Worm (Caenorhabditis elegans): ENCODE results near the gene dohh-1.

dohh-1 gene

ce11 chrII:10563368-10563767, 16.4 kb upstream of the dohh-1 start, which contains the start of gene cdc-48.1 (continued):
- TF ChIP-seq ceh-31 (tag; optimal IDR thresholded peaks at IDR 0.05) (peak; percentile 98), elt-4 (tag; optimal IDR thresholded peaks at IDR 0.05) (no peak), ceh-48 (tag; optimal IDR thresholded peaks at IDR 0.05) (peak; percentile 81), hlh-6 (tag; optimal IDR thresholded peaks at IDR 0.05) (peak; percentile 35), zip-5 (tag; optimal IDR thresholded peaks at IDR 0.05) (peak; percentile 30), Y22D7AL.16 (tag; optimal IDR thresholded peaks at IDR 0.05) (peak; percentile 77), pqm-1 (tag; optimal IDR thresholded peaks at IDR 0.05) (peak; percentile 77), nhr-11 (tag; optimal IDR thresholded peaks at IDR 0.05) (peak; percentile 100), ceh-18 (tag; optimal IDR thresholded peaks at IDR 0.05) (peak; percentile 100), dmd-4 (tag; optimal IDR thresholded peaks at IDR 0.05; ENCODE audit: borderline replicate concordance) (peak; percentile 70), dve-1 (tag; optimal IDR thresholded peaks at IDR 0.05) (peak; percentile 99), hlh-30 (tag; optimal IDR thresholded peaks at IDR 0.05; ENCODE audit: insufficient read depth) (peak; percentile 89), ceh-2 (tag; optimal IDR thresholded peaks at IDR 0.05) (peak; percentile 74), K09A11.1 (tag; optimal IDR thresholded peaks at IDR 0.05; ENCODE audit: insufficient read depth) (peak; percentile 90), pha-2 (tag; optimal IDR thresholded peaks at IDR 0.05) (peak; percentile 82), che-1 (tag; optimal IDR thresholded peaks at IDR 0.05) (peak; percentile 51)

ce11 chrII:10564578-10564977, 15.2 kb upstream of the dohh-1 start, which contains the start of the genes C06A1.6 and C06A1.7:
C06A1.6 (minus strand) TSS chrII:10564678.
C06A1.7 (plus strand) TSS chrII:10564891.
- TF ChIP-seq pax-1 (tag; optimal IDR thresholded peaks at IDR 0.05) (no peak), hlh-8 (tag; optimal IDR thresholded peaks at IDR 0.05) (no peak), ceh-6 (GFP tag; optimal IDR thresholded peaks at IDR 0.05) (no peak), gmeb-2 (tag; optimal IDR thresholded peaks at IDR 0.05) (no peak), hlh-30 (tag; optimal IDR thresholded peaks at IDR 0.05; ENCODE audit: insufficient read depth) (no peak), dmd-4 (tag; optimal IDR thresholded peaks at IDR 0.05; ENCODE audit: borderline replicate concordance) (no peak), unc-42 (tag; optimal IDR thresholded peaks at IDR 0.05) (no peak), che-1 (tag; optimal IDR thresholded peaks at IDR 0.05) (no peak), ceh-19 (GFP tag; optimal IDR thresholded peaks at IDR 0.05) (no peak), tbx-2 (tag; optimal IDR thresholded peaks at IDR 0.05) (no peak), ref-2 (tag; optimal IDR thresholded peaks at IDR 0.05) (no peak), unc-3 (GFP tag; conservative IDR thresholded peaks at IDR 0.05) (no peak), unc-3 (tag; optimal IDR thresholded peaks at IDR 0.05) (no peak), C08G9.2 (tag; optimal IDR thresholded peaks at IDR 0.05) (no peak), pros-1 (tag; optimal IDR thresholded peaks at IDR 0.05) (no peak), ztf-16 (tag; optimal IDR thresholded peaks at IDR 0.05) (no peak), elt-4 (tag; optimal IDR thresholded peaks at IDR 0.05) (no peak), hlh-15 (tag; optimal IDR thresholded peaks at IDR 0.05) (no peak)

- TF ChIP-seq tbx-2 (tag; optimal IDR thresholded peaks at IDR 0.05) (no peak), unc-55 (GFP tag; optimal IDR thresholded peaks at IDR 0.05) (no peak), odd-2 (tag; optimal IDR thresholded peaks at IDR 0.05) (no peak), nhr-232 (tag; optimal IDR thresholded peaks at IDR 0.05) (no peak), eyg-1 (tag; optimal IDR thresholded peaks at IDR 0.05) (no peak), sox-4 (tag; optimal IDR thresholded peaks at IDR 0.05) (no peak), ceh-2 (tag; optimal IDR thresholded peaks at IDR 0.05) (no peak), ama-1 (optimal IDR thresholded peaks at IDR 0.05) (no peak), ceh-14 (tag; optimal IDR thresholded peaks at IDR 0.05) (no peak), hlh-15 (tag; optimal IDR thresholded peaks at IDR 0.05) (no peak), lin-11 (tag; optimal IDR thresholded peaks at IDR 0.05) (no peak)
Observed at ce11 chrII:10566458-10566857, 13.3 kb upstream of the dohh-1 start.

ce11 chrII:10569498-10569897, 10.3 kb upstream of the dohh-1 start:
- TF ChIP-seq ceh-9 (tag; optimal IDR thresholded peaks at IDR 0.05), result no peak
- peak; percentile 13 for TF ChIP-seq unc-55 (GFP tag; optimal IDR thresholded peaks at IDR 0.05)

All from whole organism, late embryonic.